Worm (Caenorhabditis elegans): ENCODE results near the gene acy-2.

Gene acy-2

DNA sequence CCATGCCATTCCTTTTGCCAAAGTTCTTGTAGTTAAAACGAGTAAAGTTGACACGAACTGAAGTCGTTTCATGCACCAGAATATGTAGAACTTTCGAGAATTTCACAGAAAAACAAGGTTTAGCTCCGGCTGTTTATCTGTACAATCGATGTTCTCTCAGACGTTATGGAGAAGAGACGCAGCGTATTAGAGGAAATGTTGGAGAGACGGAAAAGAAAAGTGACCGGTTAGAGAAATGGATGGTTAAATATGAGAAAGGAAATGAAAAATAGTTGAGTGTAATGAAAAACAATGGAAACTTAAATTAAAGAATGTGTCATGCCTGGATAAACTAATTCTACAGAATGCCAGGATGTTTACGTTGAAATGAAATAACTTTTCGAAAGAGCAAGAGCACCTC lies 12.1 kb upstream of the acy-2 start, which contains the start of gene pcm-1:
TSS of gene pcm-1 (minus strand) at position 187 of the 400 bp plus-strand sequence.
- no peak for TF ChIP-seq ceh-63 (GFP tag; optimal IDR thresholded peaks at IDR 0.05)
- TF ChIP-seq dsc-1 (tag; optimal IDR thresholded peaks at IDR 0.05) = peak; percentile 1
- peak; percentile 19 for TF ChIP-seq swsn-7 (tag; optimal IDR thresholded peaks at IDR 0.05)
- TF ChIP-seq nhr-71 (tag; optimal IDR thresholded peaks at IDR 0.05) = peak; percentile 16
- peak; percentile 40 for TF ChIP-seq blmp-1 (tag; optimal IDR thresholded peaks at IDR 0.05)
- TF ChIP-seq sptf-1 (tag; optimal IDR thresholded peaks at IDR 0.05) = no peak
- peak; percentile 45 for TF ChIP-seq snu-23 (GFP tag; optimal IDR thresholded peaks at IDR 0.05)
- TF ChIP-seq unc-130 (tag; optimal IDR thresholded peaks at IDR 0.05) = peak; percentile 15
- peak; percentile 11 for TF ChIP-seq mep-1 (tag; optimal IDR thresholded peaks at IDR 0.05)
- TF ChIP-seq lin-35 (GFP tag; optimal IDR thresholded peaks at IDR 0.05) = peak in 1 of 2 experiments; percentile 22
- no peak for TF ChIP-seq irx-1 (tag; optimal IDR thresholded peaks at IDR 0.05)
- TF ChIP-seq dpl-1 (GFP tag; optimal IDR thresholded peaks at IDR 0.05) = peak in 1 of 3 experiments; percentile 34
- TF ChIP-seq lin-14 (GFP tag; optimal IDR thresholded peaks at IDR 0.05) = peak; percentile 67
- no peak for TF ChIP-seq fkh-4 (tag; optimal IDR thresholded peaks at IDR 0.05; ENCODE audit: borderline replicate concordance)
- no peak for TF ChIP-seq hlh-4 (tag; optimal IDR thresholded peaks at IDR 0.05)
- peak; percentile 2 for TF ChIP-seq rnt-1 (tag; optimal IDR thresholded peaks at IDR 0.05)
- TF ChIP-seq efl-1 (optimal IDR thresholded peaks at IDR 0.05) = peak; percentile 52 to 55
- TF ChIP-seq efl-1 (GFP tag; optimal IDR thresholded peaks at IDR 0.05 in 1 of 2) = peak in 1 of 2 experiments; percentile 28
- TF ChIP-seq nhr-85 (tag) = peak; percentile 4
- no peak for TF ChIP-seq mdl-1 (tag; optimal IDR thresholded peaks at IDR 0.05)
- peak; percentile 5 to 37 for TF ChIP-seq lsy-2 (tag; optimal IDR thresholded peaks at IDR 0.05)

DNA sequence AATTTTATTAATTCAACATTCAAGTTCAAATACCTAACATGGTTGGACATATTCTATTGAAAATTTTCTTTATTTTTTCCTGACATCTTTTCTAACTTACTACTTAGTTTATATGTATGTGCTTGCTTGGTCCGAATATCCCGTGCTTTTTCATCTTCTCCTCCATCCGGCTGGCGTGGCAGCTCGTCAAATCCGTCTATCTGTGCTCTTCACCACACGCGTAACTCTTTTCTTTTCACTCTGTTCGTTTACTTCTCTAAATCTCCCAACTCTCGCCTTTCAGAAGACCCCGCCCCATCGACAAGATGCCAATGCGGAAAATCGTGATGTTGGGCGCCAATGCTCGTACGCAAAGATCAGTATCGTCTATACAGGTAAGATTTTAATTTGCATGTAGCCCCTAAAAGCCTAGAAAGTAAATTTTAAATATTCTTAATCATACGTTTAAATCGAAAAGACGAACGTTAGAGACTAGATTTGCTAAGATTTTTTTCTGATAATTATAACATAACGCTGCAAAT lies 11.1 kb upstream of the acy-2 start:
- TF ChIP-seq efl-1 (optimal IDR thresholded peaks at IDR 0.05) (peak in 1 of 2 experiments; percentile 24), efl-1 (GFP tag; optimal IDR thresholded peaks at IDR 0.05 in 1 of 2) (peak; percentile 14 to 16), fkh-10 (GFP tag; optimal IDR thresholded peaks at IDR 0.05) (peak; percentile 13), mab-9 (GFP tag; IDR thresholded peaks at IDR 0.05) (no peak), fkh-8 (tag; optimal IDR thresholded peaks at IDR 0.05) (peak; percentile 20), pag-3 (tag; optimal IDR thresholded peaks at IDR 0.05; ENCODE audit: borderline replicate concordance, insufficient read depth) (peak; percentile 41), swsn-7 (tag; optimal IDR thresholded peaks at IDR 0.05) (peak; percentile 11), ceh-82 (tag; optimal IDR thresholded peaks at IDR 0.05) (peak in 1 of 3 experiments; percentile 4), sox-4 (tag; optimal IDR thresholded peaks at IDR 0.05) (no peak), lin-14 (GFP tag; optimal IDR thresholded peaks at IDR 0.05) (peak; percentile 76), egl-27 (tag; optimal IDR thresholded peaks at IDR 0.05) (no peak), snu-23 (GFP tag; optimal IDR thresholded peaks at IDR 0.05) (peak; percentile 1), irx-1 (tag; optimal IDR thresholded peaks at IDR 0.05) (no peak), nhr-71 (tag; optimal IDR thresholded peaks at IDR 0.05) (peak; percentile 27), rnt-1 (tag; optimal IDR thresholded peaks at IDR 0.05) (peak; percentile 44), nhr-47 (tag; optimal IDR thresholded peaks at IDR 0.05) (peak; percentile 4)

DNA sequence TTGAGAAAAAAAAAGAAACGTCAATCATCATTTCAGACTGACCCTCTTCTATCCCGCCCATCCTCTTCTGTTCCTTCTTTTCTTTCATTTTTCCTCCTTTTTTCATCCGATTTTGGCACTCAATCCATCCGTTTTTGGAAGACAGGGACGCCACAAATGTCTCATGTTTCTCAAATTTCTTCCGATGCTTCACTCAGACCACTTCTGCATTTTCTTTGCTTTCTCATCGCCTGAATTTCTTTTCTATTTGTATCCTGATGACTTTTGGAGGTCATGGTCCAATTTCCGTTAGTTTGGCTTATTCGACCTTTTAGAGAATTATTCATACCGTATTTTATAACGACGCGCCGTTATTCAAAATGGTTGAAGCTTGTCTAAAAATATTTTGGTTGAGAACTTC lies 3.2 kb upstream of the acy-2 start:
- TF ChIP-seq rnt-1 (tag; optimal IDR thresholded peaks at IDR 0.05) (no peak), unc-62 (GFP tag; optimal IDR thresholded peaks at IDR 0.05) (no peak), efl-1 (optimal IDR thresholded peaks at IDR 0.05) (no peak), efl-1 (GFP tag; optimal IDR thresholded peaks at IDR 0.05 in 1 of 2) (no peak), sox-4 (tag; optimal IDR thresholded peaks at IDR 0.05) (no peak), unc-30 (tag; optimal IDR thresholded peaks at IDR 0.05) (no peak), nhr-85 (tag) (no peak), nhr-77 (tag; optimal IDR thresholded peaks at IDR 0.05) (no peak), mdl-1 (tag; optimal IDR thresholded peaks at IDR 0.05) (no peak), ceh-82 (tag; optimal IDR thresholded peaks at IDR 0.05) (no peak), swsn-7 (tag; optimal IDR thresholded peaks at IDR 0.05) (no peak), mab-9 (GFP tag; IDR thresholded peaks at IDR 0.05) (no peak), lin-13 (GFP tag; optimal IDR thresholded peaks at IDR 0.05) (no peak), Y116A8C.19 (tag; optimal IDR thresholded peaks at IDR 0.05; ENCODE audit: borderline replicate concordance) (no peak), snpc-4 (tag; optimal IDR thresholded peaks at IDR 0.05) (no peak), dpl-1 (GFP tag; optimal IDR thresholded peaks at IDR 0.05) (no peak), lir-3 (tag; optimal IDR thresholded peaks at IDR 0.05; ENCODE audit: poor library complexity) (no peak)

Measured in whole organism, L1 larva.